Fruit fly (Drosophila melanogaster) whole organism: ENCODE results near the gene CG10793.

Experiments
- CG8478 ChIP-seq: fragments of >200 bp; optimal IDR thresholded peaks from 2 replicates; lab custom pipeline; 2018; ENCODE audit warnings: inconsistent platforms
- Dll ChIP-seq: fragments of >200 bp; optimal IDR thresholded peaks from 2 replicates; lab custom pipeline; 2017
- EcR ChIP-seq, 2 experiments: fragments of >200 bp; optimal IDR thresholded peaks; 2 replicates each; lab custom pipeline; 2017; ENCODE audit warnings: missing biosample characterization in 2 of 2, missing genetic modification characterization in 2 of 2, missing genetic modification reagents in 2 of 2
- pan ChIP-seq: fragments of >200 bp; optimal IDR thresholded peaks from 2 replicates; lab custom pipeline; 2017
- psq ChIP-seq: fragments of >200 bp; optimal IDR thresholded peaks from 2 replicates; lab custom pipeline; 2017
- usp ChIP-seq: fragments of >200 bp; optimal IDR thresholded peaks from 2 replicates; lab custom pipeline; 2017; ENCODE audit warnings: missing biosample characterization, missing genetic modification characterization, mixed read lengths

CG10793 gene

DNA sequence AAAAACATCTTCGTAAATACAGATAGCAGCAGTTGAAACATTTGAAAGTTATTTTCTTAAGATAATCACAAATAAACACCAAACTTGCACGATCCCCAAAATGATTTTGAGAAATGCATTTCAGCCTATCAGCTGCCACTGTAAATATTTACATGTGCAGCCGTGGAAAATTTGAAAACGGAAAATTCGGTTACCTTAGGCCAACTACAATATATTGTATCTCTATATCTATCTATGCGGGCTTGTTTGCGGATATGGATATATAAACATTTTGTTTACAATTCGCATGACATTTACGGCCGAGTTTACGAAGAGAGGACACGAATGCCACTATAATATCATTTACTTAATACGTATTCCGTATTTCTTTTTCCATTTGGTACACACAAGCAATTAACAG is 38.2 kb upstream of the CG10793 start:
- TF ChIP-seq EcR (GFP tag; optimal IDR thresholded peaks at IDR 0.05; lab: Kevin White, UChicago) (no peak), pan (lab: Kevin White, UChicago) (no peak), Dll (no peak), psq (lab: Kevin White, UChicago) (no peak), CG8478 (no peak), usp (GFP tag; lab: Kevin White, UChicago) (no peak)

DNA sequence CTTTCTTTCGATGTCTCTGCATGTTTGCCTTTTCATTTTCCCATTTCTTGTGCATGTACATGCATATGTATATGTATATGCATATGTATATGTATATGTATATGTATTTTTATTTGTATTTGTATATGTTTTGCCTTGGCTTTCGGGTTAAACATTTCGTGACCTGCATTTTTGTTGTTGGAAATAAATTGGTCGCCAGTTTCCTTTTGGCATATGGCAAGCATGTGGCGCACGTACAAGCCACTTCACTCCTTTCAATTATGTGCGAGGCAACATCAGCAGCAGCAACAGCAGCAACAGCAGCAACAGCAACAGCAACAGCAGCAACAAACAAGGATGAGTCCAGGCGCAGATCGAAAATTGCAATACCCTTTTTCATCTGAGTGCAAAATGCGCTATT is 35.4 kb upstream of the CG10793 start:
- no peak for TF ChIP-seq pan (lab: Kevin White, UChicago)
- TF ChIP-seq Dll = no peak
- no peak for TF ChIP-seq EcR (GFP tag; optimal IDR thresholded peaks at IDR 0.05; lab: Kevin White, UChicago)
- no peak for TF ChIP-seq usp (GFP tag; lab: Kevin White, UChicago)
- TF ChIP-seq CG8478 = no peak
- TF ChIP-seq psq (lab: Kevin White, UChicago) = no peak

DNA sequence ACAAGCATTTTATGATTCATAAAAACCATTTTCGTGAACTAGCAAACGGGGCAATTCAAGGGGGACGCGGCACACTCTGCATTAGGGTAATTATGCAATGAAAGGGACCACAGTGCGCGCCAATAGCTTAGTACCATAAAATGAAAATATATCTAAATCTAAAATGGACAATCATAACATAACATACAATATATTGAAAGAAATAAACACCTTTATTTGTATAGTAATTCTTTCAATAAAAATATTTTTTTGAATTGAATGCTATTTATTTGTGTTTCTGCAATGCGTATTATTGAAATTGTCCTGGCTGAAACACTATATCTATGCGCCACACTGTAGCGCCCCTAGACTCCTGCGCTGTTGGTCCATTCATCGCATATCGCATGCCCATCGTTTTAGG is 34.8 kb upstream of the CG10793 start:
- no peak for TF ChIP-seq Dll
- no peak for TF ChIP-seq psq (lab: Kevin White, UChicago)
- no peak for TF ChIP-seq usp (GFP tag; lab: Kevin White, UChicago)
- TF ChIP-seq pan (lab: Kevin White, UChicago) = no peak
- TF ChIP-seq CG8478 = no peak
- no peak for TF ChIP-seq EcR (GFP tag; optimal IDR thresholded peaks at IDR 0.05; lab: Kevin White, UChicago)

DNA sequence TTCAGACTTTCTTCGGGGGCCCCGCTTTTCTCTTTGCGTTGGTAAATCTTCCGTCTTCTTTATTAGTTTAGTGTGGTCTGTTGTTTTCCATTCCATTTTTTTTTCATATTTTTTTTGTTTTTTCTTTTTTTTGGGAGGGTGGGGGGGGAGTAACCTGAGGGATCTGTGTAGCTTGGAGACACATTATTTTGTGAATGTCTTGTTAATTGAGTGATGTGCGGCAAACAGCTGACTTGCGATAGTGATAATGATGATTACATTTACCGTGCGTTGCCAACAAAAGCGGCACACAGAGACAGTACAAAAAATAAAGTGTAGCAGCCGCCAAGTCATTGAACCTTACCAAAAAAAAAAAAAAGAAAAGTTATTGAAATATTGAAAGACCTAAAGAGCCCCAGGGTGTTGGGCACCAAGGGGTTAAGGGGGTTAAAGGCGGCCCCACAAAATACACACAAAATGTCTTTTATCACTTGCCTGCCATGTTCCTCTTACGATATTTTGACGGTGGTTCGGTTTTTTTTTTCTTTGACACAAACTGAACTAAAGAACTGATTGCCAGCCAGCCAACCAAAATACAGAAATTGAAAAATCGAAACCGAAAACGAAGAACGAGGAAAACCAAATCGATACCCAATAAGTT is 33.5 kb upstream of the CG10793 start:
- TF ChIP-seq Dll (no peak), usp (GFP tag; lab: Kevin White, UChicago) (no peak)

DNA sequence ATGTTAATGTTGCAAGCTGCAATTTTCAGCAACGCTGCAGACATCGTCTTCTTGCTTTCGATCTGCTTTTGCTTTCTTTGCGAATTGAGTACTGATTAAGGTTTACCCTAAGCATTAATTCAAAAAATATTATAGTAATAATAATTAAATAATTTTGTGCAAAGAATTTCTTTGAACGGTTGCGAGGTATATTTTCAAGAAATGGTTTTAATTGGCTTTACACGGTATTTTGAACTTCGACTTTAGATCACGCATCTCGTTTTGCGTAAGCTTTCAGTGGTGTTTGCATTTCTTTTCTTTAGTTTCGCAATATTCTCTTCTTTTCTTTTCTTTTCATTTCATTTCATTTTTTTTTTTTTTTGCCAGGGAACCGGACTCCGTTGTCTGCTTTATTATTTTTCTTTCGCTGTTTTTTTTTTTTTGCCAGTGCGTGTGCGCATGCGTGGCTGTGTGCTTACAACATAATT is 30.5 kb upstream of the CG10793 start:
- TF ChIP-seq pan (lab: Kevin White, UChicago) (peak; percentile 79), usp (GFP tag; lab: Kevin White, UChicago) (no peak), EcR (GFP tag; optimal IDR thresholded peaks at IDR 0.05; lab: Kevin White, UChicago) (no peak)

DNA sequence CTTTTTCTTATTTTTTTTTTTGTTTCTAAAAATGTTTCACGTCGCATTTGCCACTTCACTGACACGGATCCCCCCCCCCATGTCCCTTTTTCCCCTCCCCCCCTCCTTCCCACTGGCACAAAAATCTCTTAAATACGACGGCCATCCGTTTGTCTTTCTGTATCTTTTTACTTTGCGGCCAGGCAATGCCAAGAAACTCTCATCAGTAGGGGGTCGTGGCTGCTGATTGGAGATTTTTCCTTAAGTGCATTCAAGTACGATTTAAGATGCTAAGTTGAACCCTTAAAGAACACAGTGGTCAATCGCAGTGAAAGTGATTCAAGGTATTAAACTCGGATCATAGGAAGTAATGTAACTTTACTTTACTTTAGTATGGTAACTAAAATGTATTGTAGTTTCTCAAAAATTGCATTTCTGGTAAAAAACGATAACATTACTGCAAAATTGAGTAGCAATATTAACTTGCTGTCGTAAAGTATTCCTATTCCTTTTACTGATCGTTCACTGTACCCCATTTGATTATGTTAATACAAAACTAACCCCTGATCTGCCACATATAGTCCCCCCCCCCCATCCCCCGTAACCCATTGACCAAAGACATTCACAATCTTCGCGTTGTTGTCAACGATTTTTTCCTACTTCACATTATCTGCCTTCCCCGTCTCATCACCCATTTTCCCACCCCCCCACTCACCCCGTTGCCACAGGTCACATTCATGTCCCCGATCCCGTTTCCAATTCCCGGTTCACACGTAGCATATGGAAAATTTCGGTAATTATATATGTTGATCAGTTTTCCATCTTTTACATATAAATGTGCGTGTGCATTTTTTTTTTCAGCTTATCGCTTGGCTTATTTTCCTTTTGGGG is 28.5 kb upstream of the CG10793 start:
- no peak for TF ChIP-seq usp (GFP tag; lab: Kevin White, UChicago)
- TF ChIP-seq psq (lab: Kevin White, UChicago) = no peak
- no peak for TF ChIP-seq pan (lab: Kevin White, UChicago)
- no peak for TF ChIP-seq Dll
- no peak for TF ChIP-seq CG8478
- no peak for TF ChIP-seq EcR (GFP tag; optimal IDR thresholded peaks at IDR 0.05; lab: Kevin White, UChicago)

DNA sequence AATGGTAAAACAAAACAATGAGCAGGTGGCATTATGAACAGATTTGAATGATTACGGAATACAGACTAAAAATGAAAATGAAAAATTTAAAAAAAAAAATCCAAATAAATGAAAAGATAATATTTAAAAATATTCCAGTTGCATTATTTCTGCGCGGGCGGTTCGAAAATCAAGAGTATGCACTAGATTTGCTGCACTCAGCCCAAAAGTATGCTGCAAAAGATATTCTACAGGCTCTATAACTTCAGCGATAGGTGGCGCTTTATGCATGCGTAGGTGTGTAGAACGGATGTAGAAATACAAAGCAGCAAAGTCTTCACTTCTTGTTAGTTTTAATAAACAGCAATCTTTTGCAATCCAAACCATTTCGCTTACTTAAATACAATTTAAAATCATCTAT is 27.5 kb upstream of the CG10793 start:
- TF ChIP-seq pan (lab: Kevin White, UChicago) = no peak
- no peak for TF ChIP-seq EcR (GFP tag; optimal IDR thresholded peaks at IDR 0.05; lab: Kevin White, UChicago)
- TF ChIP-seq Dll = no peak
- no peak for TF ChIP-seq psq (lab: Kevin White, UChicago)
- no peak for TF ChIP-seq usp (GFP tag; lab: Kevin White, UChicago)
- no peak for TF ChIP-seq CG8478

DNA sequence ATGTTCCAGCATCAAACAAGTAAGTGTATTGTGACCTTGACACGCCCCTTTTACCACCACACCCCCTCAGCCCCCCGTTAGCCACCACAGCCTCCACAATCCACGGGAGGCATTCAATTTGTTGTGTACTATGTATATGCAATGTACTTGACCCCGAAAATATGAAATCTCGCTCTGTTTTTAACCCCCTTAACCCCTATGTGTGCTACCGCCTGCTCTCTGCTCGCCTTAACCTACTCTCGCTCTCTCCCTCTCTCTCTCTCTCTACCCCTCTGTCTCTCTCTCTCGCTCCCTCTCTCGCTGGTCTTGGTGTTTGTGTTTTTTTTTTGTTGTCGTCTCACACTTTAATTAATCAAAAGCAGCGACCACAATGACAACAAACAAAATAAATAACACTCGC is 16.3 kb upstream of the CG10793 start:
- TF ChIP-seq usp (GFP tag; lab: Kevin White, UChicago) (no peak), CG8478 (no peak), EcR (GFP tag; optimal IDR thresholded peaks at IDR 0.05; lab: Kevin White, UChicago) (no peak), psq (lab: Kevin White, UChicago) (no peak), Dll (no peak), pan (lab: Kevin White, UChicago) (no peak)

DNA sequence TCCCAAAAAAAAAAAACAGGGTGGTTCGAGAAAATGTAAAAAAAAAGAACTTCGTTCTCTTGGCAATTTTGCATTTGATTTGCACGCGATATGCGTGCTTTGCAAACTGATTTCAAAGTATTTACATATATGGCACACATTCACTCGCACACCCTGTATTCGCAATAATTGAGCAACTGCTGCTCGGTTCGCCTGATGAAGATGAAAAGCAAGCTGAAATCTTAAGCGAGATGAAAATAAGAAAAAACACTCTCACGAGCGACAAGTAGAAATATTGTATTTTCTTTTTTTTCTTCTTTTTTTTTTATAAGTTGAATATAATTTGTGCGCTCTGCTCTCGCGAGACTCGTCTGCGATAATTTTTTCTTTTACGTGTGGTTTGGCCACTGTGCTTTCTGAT is 12.8 kb upstream of the CG10793 start:
- TF ChIP-seq psq (lab: Kevin White, UChicago) (no peak), pan (lab: Kevin White, UChicago) (no peak), usp (GFP tag; lab: Kevin White, UChicago) (no peak), Dll (no peak), EcR (GFP tag; optimal IDR thresholded peaks at IDR 0.05; lab: Kevin White, UChicago) (no peak), CG8478 (no peak)

DNA sequence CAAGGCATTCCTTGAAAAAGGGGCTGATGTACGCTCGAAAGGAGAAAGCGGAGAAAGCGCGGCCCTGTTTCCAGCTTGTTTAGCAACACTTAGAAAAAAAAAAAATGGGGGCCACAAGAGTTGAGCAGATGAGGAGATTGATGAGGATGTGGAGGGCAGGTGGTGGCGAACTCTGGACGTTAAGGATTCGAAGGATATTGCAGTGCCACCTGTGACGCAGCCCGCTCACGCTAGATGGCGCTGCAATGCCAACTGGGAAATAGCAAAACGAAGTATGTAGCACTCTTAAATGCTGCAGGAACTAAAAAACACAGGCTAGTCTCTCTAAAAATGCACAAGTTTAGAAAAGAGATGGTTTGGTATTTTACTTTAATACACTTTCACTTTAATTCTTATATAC is 4.9 kb downstream of the CG10793 start:
- TF ChIP-seq pan (lab: Kevin White, UChicago) = no peak

DNA sequence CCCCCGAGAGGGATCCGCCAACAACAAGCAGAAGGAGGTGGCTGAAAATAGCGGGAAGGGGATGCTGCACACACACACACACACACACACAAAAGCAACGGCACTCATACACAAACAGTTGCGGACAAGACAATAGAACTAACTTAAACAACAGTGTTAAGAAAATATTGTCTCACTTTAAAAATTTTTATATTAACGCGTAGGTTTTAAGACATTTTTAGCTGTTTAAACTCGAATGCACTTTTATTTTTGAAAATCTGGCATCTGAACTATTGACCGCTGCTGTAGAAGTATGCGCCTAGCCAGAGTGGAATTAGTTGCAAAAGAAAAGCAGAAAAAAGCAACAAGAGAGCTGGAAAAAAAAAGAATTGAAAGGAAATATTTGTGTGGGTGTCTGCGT is 5.4 kb downstream of the CG10793 start:
- TF ChIP-seq pan (lab: Kevin White, UChicago) (no peak), EcR (GFP tag; optimal IDR thresholded peaks at IDR 0.05; lab: Kevin White, UChicago) (no peak), usp (GFP tag; lab: Kevin White, UChicago) (no peak), psq (lab: Kevin White, UChicago) (no peak), CG8478 (no peak), Dll (no peak)

DNA sequence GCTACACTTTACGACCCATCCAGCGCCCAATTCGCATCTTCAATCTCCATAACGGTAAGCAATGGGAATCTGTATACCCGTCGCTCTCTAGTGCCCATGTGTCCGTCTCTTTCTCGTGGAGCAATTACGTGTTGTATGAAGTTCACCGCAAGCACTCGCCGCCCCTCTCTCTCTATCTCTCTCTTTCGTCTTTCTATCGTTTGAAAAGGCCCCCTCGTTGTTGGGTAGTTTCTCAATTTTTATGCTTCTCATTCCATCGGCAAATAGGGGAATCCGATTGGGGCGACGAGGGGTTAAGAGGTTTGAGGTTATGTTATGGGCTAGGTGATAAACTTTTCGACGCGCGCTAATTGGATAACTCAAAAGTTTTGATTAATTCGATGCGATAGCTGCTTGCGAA is 17.3 kb downstream of the CG10793 start:
- TF ChIP-seq EcR (GFP tag; optimal IDR thresholded peaks at IDR 0.05; lab: Kevin White, UChicago) (no peak), Dll (no peak), psq (lab: Kevin White, UChicago) (no peak), usp (GFP tag; lab: Kevin White, UChicago) (no peak), CG8478 (no peak), pan (lab: Kevin White, UChicago) (no peak)
